Fruit fly (Drosophila melanogaster) whole organism, embryonic: ENCODE results near the gene ZAP3.

Experiments used
- Abd-B ChIP-seq: fragments of 200-800 bp; sonication (Bioruptor generic); optimal IDR thresholded peaks from 2 replicates; lab custom pipeline; 2018; ENCODE audit warnings: missing biosample characterization, mild to moderate bottlenecking, missing genetic modification characterization, moderate library complexity
- Atf3 ChIP-seq: fragments of 200-800 bp; sonication (Bioruptor generic); optimal IDR thresholded peaks from 3 replicates; lab custom pipeline; 2016; ENCODE audit warnings: missing biosample characterization, missing genetic modification characterization
- Awh ChIP-seq: fragments of 200-800 bp; sonication (Bioruptor generic); IDR thresholded peaks from 2 replicates; pipeline ENCODE4, ENCODE4 v1.3.6; 2022; ENCODE audit warnings: missing biosample characterization, missing genetic modification characterization
- BtbVII ChIP-seq: fragments of 200-800 bp; sonication (Bioruptor generic); optimal IDR thresholded peaks from 3 replicates; lab custom pipeline; 2017; ENCODE audit warnings: missing biosample characterization, mild to moderate bottlenecking, missing genetic modification characterization
- CG10654 ChIP-seq: fragments of 200-800 bp; sonication (Bioruptor generic); optimal IDR thresholded peaks from 2 replicates; lab custom pipeline; 2016; ENCODE audit warnings: missing biosample characterization, missing genetic modification characterization
- CG1233 ChIP-seq: fragments of 200-800 bp; sonication (Bioruptor generic); optimal IDR thresholded peaks from 4 replicates; lab custom pipeline; 2018; ENCODE audit warnings: missing biosample characterization, mild to moderate bottlenecking, missing genetic modification characterization
- CG12744 ChIP-seq: fragments of 200-800 bp; sonication (Bioruptor generic); optimal IDR thresholded peaks from 2 replicates; lab custom pipeline; 2016; ENCODE audit warnings: missing biosample characterization, missing genetic modification characterization
- CG13624 ChIP-seq: fragments of 200-800 bp; sonication (Bioruptor generic); optimal IDR thresholded peaks from 2 replicates; lab custom pipeline; 2016; ENCODE audit warnings: missing biosample characterization, missing genetic modification characterization
- CG15011 ChIP-seq: fragments of 200-800 bp; sonication (Bioruptor generic); optimal IDR thresholded peaks from 3 replicates; lab custom pipeline; 2018; ENCODE audit warnings: missing biosample characterization, mild to moderate bottlenecking, missing genetic modification characterization
- CG17912 ChIP-seq: fragments of 200-800 bp; sonication (Bioruptor generic); optimal IDR thresholded peaks from 2 replicates; lab custom pipeline; 2018; ENCODE audit warnings: missing biosample characterization, mild to moderate bottlenecking, missing genetic modification characterization
- CG18262 ChIP-seq: fragments of 200-800 bp; optimal IDR thresholded peaks from 3 replicates; lab custom pipeline; 2019; ENCODE audit warnings: missing biosample characterization, mild to moderate bottlenecking, missing genetic modification characterization, moderate library complexity
- CG2120 ChIP-seq: fragments of 200-800 bp; sonication (Bioruptor generic); optimal IDR thresholded peaks from 3 replicates; lab custom pipeline; 2016; ENCODE audit warnings: missing biosample characterization, missing genetic modification characterization
- CG2129 ChIP-seq: fragments of 200-800 bp; sonication (Bioruptor generic); IDR thresholded peaks from 2 replicates; pipeline ENCODE4 v1.3.6; 2022; ENCODE audit warnings: missing biosample characterization, missing genetic modification characterization; ENCODE audit not compliant: partially characterized antibody
- CG2678 ChIP-seq: fragments of 200-800 bp; sonication (Bioruptor generic); optimal IDR thresholded peaks from 3 replicates; lab custom pipeline; 2019; ENCODE audit warnings: missing biosample characterization, mild to moderate bottlenecking, missing genetic modification characterization, moderate library complexity
- CG2712 ChIP-seq: fragments of 200-800 bp; optimal IDR thresholded peaks from 3 replicates; lab custom pipeline; 2019; ENCODE audit warnings: missing biosample characterization, mild to moderate bottlenecking, missing genetic modification characterization, moderate library complexity
- CG4617 ChIP-seq: fragments of 200-800 bp; sonication (Bioruptor generic); optimal IDR thresholded peaks from 3 replicates; lab custom pipeline; 2016; ENCODE audit warnings: missing biosample characterization, missing genetic modification characterization, borderline replicate concordance
- CG6175 ChIP-seq: fragments of 200-800 bp; sonication (Bioruptor generic); IDR thresholded peaks from 3 replicates; pipeline ENCODE4 v1.3.6; 2022; ENCODE audit warnings: missing biosample characterization, missing genetic modification characterization
- CG6689 ChIP-seq: fragments of 200-800 bp; sonication (Bioruptor generic); IDR thresholded peaks from 2 replicates; pipeline ENCODE4 v1.3.6; 2022; ENCODE audit warnings: missing biosample characterization, missing genetic modification characterization
- CG9797 ChIP-seq: fragments of 200-800 bp; sonication (Bioruptor generic); optimal IDR thresholded peaks from 3 replicates; lab custom pipeline; 2018; ENCODE audit warnings: missing biosample characterization, mild to moderate bottlenecking, missing genetic modification characterization
- Dip3 ChIP-seq: fragments of 200-800 bp; sonication (Bioruptor generic); optimal IDR thresholded peaks from 3 replicates; lab custom pipeline; 2016; ENCODE audit warnings: missing biosample characterization, missing genetic modification characterization
- Doc3 ChIP-seq: fragments of 200-800 bp; sonication (Bioruptor generic); IDR thresholded peaks from 3 replicates; pipeline ENCODE4 v1.3.6; 2022; ENCODE audit warnings: missing biosample characterization, missing genetic modification characterization; ENCODE audit not compliant: partially characterized antibody
- Ets65A ChIP-seq: fragments of 200-800 bp; sonication (Bioruptor generic); peaks from one replicate; lab custom pipeline; 2016; ENCODE audit warnings: missing biosample characterization, missing genetic modification characterization
- Fer2 ChIP-seq: fragments of 200-800 bp; sonication (Bioruptor generic); optimal IDR thresholded peaks from 2 replicates; lab custom pipeline; 2018; ENCODE audit warnings: missing biosample characterization, mild to moderate bottlenecking, missing genetic modification characterization, moderate library complexity
- Hr78 ChIP-seq, 2 experiments: fragments of 200-800 bp in 1 of 2; fragments of >200 bp in 1 of 2; sonication (Bioruptor generic) in 1 of 2; optimal IDR thresholded peaks; 2 replicates each; lab custom pipeline; 2017 to 2019; ENCODE audit warnings: missing biosample characterization in 2 of 2, missing genetic modification characterization in 2 of 2, mild to moderate bottlenecking in 1 of 2, moderate library complexity in 1 of 2
- Myb ChIP-seq: fragments of 200-800 bp; sonication (Bioruptor generic); optimal IDR thresholded peaks from 2 replicates; lab custom pipeline; 2016; ENCODE audit warnings: missing biosample characterization, missing genetic modification characterization
- Ptx1 ChIP-seq: fragments of 200-800 bp; sonication (Bioruptor generic); IDR thresholded peaks from 2 replicates; pipeline ENCODE4 v1.3.6; 2022; ENCODE audit warnings: missing biosample characterization, missing genetic modification characterization
- Tbp ChIP-seq: fragments of >200 bp; optimal IDR thresholded peaks from 2 replicates; lab custom pipeline; 2018; ENCODE audit warnings: missing biosample characterization, missing genetic modification characterization
- al ChIP-seq: fragments of 200-800 bp; sonication (Bioruptor generic); IDR thresholded peaks from 2 replicates; pipeline ENCODE4 v1.3.6; 2022; ENCODE audit warnings: missing biosample characterization, missing genetic modification characterization
- cas ChIP-seq: fragments of 200-800 bp; sonication (Bioruptor generic); IDR thresholded peaks from 2 replicates; pipeline ENCODE4 v1.3.6; 2022; ENCODE audit warnings: missing biosample characterization, missing genetic modification characterization
- chinmo ChIP-seq: fragments of 200-800 bp; sonication (Bioruptor generic); IDR thresholded peaks from 4 replicates; pipeline ENCODE4 v1.3.6; 2022; ENCODE audit warnings: missing biosample characterization, missing genetic modification characterization; ENCODE audit not compliant: partially characterized antibody
- chn ChIP-seq: fragments of 200-800 bp; sonication (Bioruptor generic); optimal IDR thresholded peaks from 2 replicates; lab custom pipeline; 2016; ENCODE audit warnings: missing biosample characterization, missing genetic modification characterization
- ci ChIP-seq: fragments of 200-800 bp; sonication (Bioruptor generic); IDR thresholded peaks from 3 replicates; pipeline ENCODE4 v1.3.6; 2022; ENCODE audit warnings: missing biosample characterization, missing genetic modification characterization
- dmrt11E ChIP-seq: fragments of 200-800 bp; sonication (Bioruptor generic); optimal IDR thresholded peaks from 3 replicates; lab custom pipeline; 2018; ENCODE audit warnings: missing biosample characterization, mild to moderate bottlenecking, missing genetic modification characterization, moderate library complexity
- en ChIP-seq: fragments of 200-800 bp; sonication (Bioruptor generic); optimal IDR thresholded peaks from 2 replicates; lab custom pipeline; 2016; ENCODE audit warnings: missing biosample characterization, missing genetic modification characterization
- gce ChIP-seq: fragments of 200-800 bp; sonication (Bioruptor generic); IDR thresholded peaks from 3 replicates; pipeline ENCODE4 v1.3.6; 2022; ENCODE audit warnings: missing biosample characterization, missing genetic modification characterization
- gcm2 ChIP-seq: fragments of 200-800 bp; sonication (Bioruptor generic); optimal IDR thresholded peaks from 2 replicates; lab custom pipeline; 2016; ENCODE audit warnings: missing biosample characterization, missing genetic modification characterization
- kah ChIP-seq: fragments of 200-800 bp; sonication (Bioruptor generic); optimal IDR thresholded peaks from 2 replicates; lab custom pipeline; 2018; ENCODE audit warnings: missing biosample characterization, mild to moderate bottlenecking, missing genetic modification characterization
- ken ChIP-seq: fragments of 200-800 bp; sonication (Bioruptor generic); IDR thresholded peaks from 3 replicates; pipeline ENCODE4 v1.3.6; 2022; ENCODE audit warnings: missing biosample characterization, missing genetic modification characterization
- knrl ChIP-seq: fragments of 200-800 bp; sonication (Bioruptor generic); IDR thresholded peaks from 3 replicates; pipeline ENCODE4 v1.3.6; 2022; ENCODE audit warnings: missing biosample characterization, missing genetic modification characterization; ENCODE audit not compliant: partially characterized antibody
- lmd ChIP-seq: fragments of 200-800 bp; sonication (Bioruptor generic); IDR thresholded peaks from 2 replicates; pipeline ENCODE4 v1.3.6; 2022; ENCODE audit warnings: missing biosample characterization, missing genetic modification characterization
- oc ChIP-seq: fragments of 200-800 bp; sonication (Bioruptor generic); optimal IDR thresholded peaks from 2 replicates; lab custom pipeline; 2018; ENCODE audit warnings: missing biosample characterization, mild to moderate bottlenecking, missing genetic modification characterization, moderate library complexity
- odd ChIP-seq: fragments of 200-800 bp; sonication (Bioruptor generic); optimal IDR thresholded peaks from 2 replicates; lab custom pipeline; 2017; ENCODE audit warnings: missing biosample characterization, mild to moderate bottlenecking, missing genetic modification characterization
- org-1 ChIP-seq: fragments of 200-800 bp; sonication (Bioruptor generic); optimal IDR thresholded peaks from 2 replicates; lab custom pipeline; 2017; ENCODE audit warnings: missing biosample characterization, missing genetic modification characterization
- pfk ChIP-seq: fragments of 200-800 bp; sonication (Bioruptor generic); optimal IDR thresholded peaks from 2 replicates; lab custom pipeline; 2018; ENCODE audit warnings: missing biosample characterization, mild to moderate bottlenecking, missing genetic modification characterization, moderate library complexity
- rib ChIP-seq: fragments of 200-800 bp; sonication (Bioruptor generic); IDR thresholded peaks from 2 replicates; pipeline ENCODE4 v1.3.6; 2022; ENCODE audit warnings: missing biosample characterization, missing genetic modification characterization
- salm ChIP-seq: fragments of 200-800 bp; sonication (Bioruptor generic); optimal IDR thresholded peaks from 2 replicates; lab custom pipeline; 2018; ENCODE audit warnings: missing biosample characterization, mild to moderate bottlenecking, missing genetic modification characterization
- sima ChIP-seq: fragments of 200-800 bp; sonication (Bioruptor generic); optimal IDR thresholded peaks from 2 replicates; lab custom pipeline; 2016; ENCODE audit warnings: missing biosample characterization, missing genetic modification characterization
- so ChIP-seq: fragments of 200-800 bp; sonication (Bioruptor generic); IDR thresholded peaks from 3 replicates; pipeline ENCODE4 v1.3.6; 2022; ENCODE audit warnings: missing biosample characterization, missing genetic modification characterization
- sob ChIP-seq: fragments of 200-800 bp; sonication (Bioruptor generic); IDR thresholded peaks from 2 replicates; pipeline ENCODE4 v1.3.6; 2022; ENCODE audit warnings: missing biosample characterization, missing genetic modification characterization
- usp ChIP-seq: fragments of >200 bp; optimal IDR thresholded peaks from 2 replicates; lab custom pipeline; 2017; ENCODE audit warnings: missing biosample characterization, missing genetic modification characterization

ZAP3 gene

DNA sequence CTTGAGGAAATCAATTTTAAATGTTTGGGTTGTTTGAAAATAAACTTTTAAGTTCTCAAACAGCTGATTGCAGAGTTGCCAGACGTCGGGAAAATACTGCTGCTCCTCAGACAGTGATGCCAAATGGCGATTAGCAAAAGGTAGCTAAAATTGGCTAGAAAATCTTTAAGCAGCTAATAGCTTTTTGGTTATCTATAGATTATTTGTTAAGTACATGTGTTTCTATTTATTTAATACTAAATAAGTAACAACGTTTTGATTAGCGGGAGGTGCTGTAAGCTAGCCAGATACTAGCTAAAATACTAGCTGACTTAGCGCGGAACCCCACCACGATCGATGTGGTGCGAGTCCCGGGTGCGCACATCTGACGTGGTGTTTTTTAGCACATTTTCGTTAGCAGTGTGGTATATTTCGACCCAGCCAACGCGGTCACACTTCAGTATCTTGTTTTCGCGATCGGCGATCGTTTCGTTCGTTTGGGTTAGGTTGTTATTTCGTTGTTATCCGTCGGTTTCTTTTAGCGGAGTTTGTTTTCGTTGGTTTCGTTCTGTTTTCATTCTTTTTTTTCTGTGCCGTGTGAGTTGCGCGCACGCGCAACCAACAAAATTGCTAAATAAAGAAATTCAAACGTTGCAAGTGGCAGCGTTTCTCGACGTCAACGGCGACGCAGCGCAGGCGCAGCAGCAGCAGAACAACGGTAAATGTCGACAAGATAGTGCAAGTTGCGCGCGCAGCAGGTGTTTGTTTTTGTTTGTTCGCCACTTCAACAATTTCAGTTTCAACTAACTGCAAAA lies 4.0 kb upstream of the ZAP3 start, which contains the start of the genes Naxe and RhoU (continued):
- no peak for TF ChIP-seq Atf3 (GFP tag; lab: Kevin White, UChicago)
- TF ChIP-seq Tbp = no peak
- TF ChIP-seq gcm2 (GFP tag; lab: Kevin White, UChicago) = no peak
- peak; percentile 20; the same call in 1 of the 2 replicates for TF ChIP-seq rib (GFP tag; lab: Robert Waterston, UW)
- TF ChIP-seq CG13624 (GFP tag; lab: Kevin White, UChicago) = no peak
- TF ChIP-seq sob = no peak; the same call in 1 of the 2 replicates
- TF ChIP-seq pfk (GFP tag; lab: Kevin White, UChicago) = no peak
- TF ChIP-seq gce (GFP tag; lab: Robert Waterston, UW) = no peak
- no peak for TF ChIP-seq CG10654
- TF ChIP-seq CG1233 (GFP tag; lab: Kevin White, UChicago) = no peak
- no peak for TF ChIP-seq en (GFP tag; lab: Kevin White, UChicago)
- TF ChIP-seq ci = 0 out of 3 replicates have a peak, but pooled peaks have one; percentile 33
- TF ChIP-seq cas (GFP tag; lab: Robert Waterston, UW) = no peak
- TF ChIP-seq Myb (GFP tag; lab: Kevin White, UChicago) = peak; percentile 33
- no peak for TF ChIP-seq Awh
- peak; percentile 13 for TF ChIP-seq dmrt11E
- peak; percentile 37 for TF ChIP-seq Abd-B (GFP tag; lab: Kevin White, UChicago)
- TF ChIP-seq knrl (GFP tag; lab: Robert Waterston, UW) = peak; percentile 35; the same call in 1 of the 3 replicates
- peak; percentile 21 for TF ChIP-seq CG4617 (GFP tag; lab: Kevin White, UChicago)
- no peak for TF ChIP-seq salm
- TF ChIP-seq Ptx1 = peak; percentile 69
- no peak for TF ChIP-seq odd (GFP tag; lab: Kevin White, UChicago)
- TF ChIP-seq org-1 = no peak
- TF ChIP-seq CG12744 (GFP tag; lab: Kevin White, UChicago) = no peak
- TF ChIP-seq Ets65A (GFP tag; lab: Kevin White, UChicago) = peak; percentile 95
- peak; percentile 37; the same call in 1 of the 2 replicates for TF ChIP-seq CG6689 (GFP tag; lab: Robert Waterston, UW)
- TF ChIP-seq chn (GFP tag; lab: Kevin White, UChicago) = peak; percentile 46
- TF ChIP-seq Fer2 (tag; lab: Kevin White, UChicago) = no peak
- TF ChIP-seq CG2129 (GFP tag; lab: Robert Waterston, UW) = no peak
- peak; percentile 56 for TF ChIP-seq CG2120
- TF ChIP-seq chinmo (GFP tag; lab: Robert Waterston, UW) = 0 out of 4 replicates have a peak, but pooled peaks have one; percentile 42
- no peak for TF ChIP-seq CG18262 (tag; lab: Kevin White, UChicago)
- TF ChIP-seq BtbVII (GFP tag; lab: Kevin White, UChicago) = no peak
- TF ChIP-seq al (GFP tag; lab: Robert Waterston, UW) = peak; percentile 39
- no peak for TF ChIP-seq CG15011 (GFP tag; lab: Kevin White, UChicago)
- peak in 1 of 2 experiments; percentile 25 for TF ChIP-seq Hr78 (GFP tag; optimal IDR thresholded peaks at IDR 0.05; lab: Kevin White, UChicago)
- peak; percentile 92 for TF ChIP-seq CG9797 (GFP tag; lab: Kevin White, UChicago)
- no peak for TF ChIP-seq Doc3 (GFP tag; lab: Robert Waterston, UW)
- no peak for TF ChIP-seq CG17912
- peak; percentile 53 for TF ChIP-seq lmd
- TF ChIP-seq ken (GFP tag; lab: Robert Waterston, UW) = no peak
- no peak for TF ChIP-seq oc (tag; lab: Kevin White, UChicago)
- TF ChIP-seq kah (GFP tag; lab: Kevin White, UChicago) = peak; percentile 52
- TF ChIP-seq CG2678 (tag; lab: Kevin White, UChicago) = no peak
- TF ChIP-seq CG2712 (tag; lab: Kevin White, UChicago) = peak; percentile 37
- no peak for TF ChIP-seq CG6175 (GFP tag; lab: Robert Waterston, UW)
- TF ChIP-seq Dip3 (GFP tag; lab: Kevin White, UChicago) = peak; percentile 51
- no peak for TF ChIP-seq usp (GFP tag; lab: Kevin White, UChicago)
- TF ChIP-seq sima (GFP tag; lab: Kevin White, UChicago) = no peak
- TF ChIP-seq so (GFP tag; lab: Robert Waterston, UW) = no peak
